Fruit fly (Drosophila melanogaster) whole organism, embryonic: ENCODE measurements around the gene CG14253.

Experiments
- CG10431 ChIP-seq: fragments of 200-800 bp; sonication (Bioruptor generic); optimal IDR thresholded peaks from 3 replicates; lab custom pipeline; 2018; ENCODE audit warnings: missing biosample characterization, mild to moderate bottlenecking, missing genetic modification characterization
- CG10462 ChIP-seq: fragments of 200-800 bp; sonication (Bioruptor generic); optimal IDR thresholded peaks from 2 replicates; lab custom pipeline; 2016; ENCODE audit warnings: missing biosample characterization, missing genetic modification characterization
- CG12942 ChIP-seq: fragments of 200-800 bp; sonication (Bioruptor generic); optimal IDR thresholded peaks from 3 replicates; lab custom pipeline; 2016; ENCODE audit warnings: missing biosample characterization, missing genetic modification characterization
- CoRest ChIP-seq: fragments of 200-800 bp; sonication (Bioruptor generic); optimal IDR thresholded peaks from 3 replicates; lab custom pipeline; 2018; ENCODE audit warnings: missing biosample characterization, mild to moderate bottlenecking, missing genetic modification characterization, moderate library complexity
- az2 ChIP-seq: fragments of 200-800 bp; sonication (Bioruptor generic); optimal IDR thresholded peaks from 3 replicates; lab custom pipeline; 2016; ENCODE audit warnings: missing biosample characterization, missing genetic modification characterization
- fd96Cb ChIP-seq: fragments of 200-800 bp; sonication (Bioruptor generic); optimal IDR thresholded peaks from 2 replicates; lab custom pipeline; 2018; ENCODE audit warnings: missing biosample characterization, mild to moderate bottlenecking, missing genetic modification characterization, moderate library complexity
- pb ChIP-seq: fragments of 200-800 bp; sonication (Bioruptor generic); optimal IDR thresholded peaks from 3 replicates; lab custom pipeline; 2016; ENCODE audit warnings: missing biosample characterization, missing genetic modification characterization
- sim ChIP-seq: fragments of 200-800 bp; sonication (Bioruptor generic); IDR thresholded peaks from 2 replicates; pipeline ENCODE4 v1.3.6; 2022; ENCODE audit warnings: missing biosample characterization, missing genetic modification characterization
- sug ChIP-seq: fragments of 200-800 bp; optimal IDR thresholded peaks from 2 replicates; lab custom pipeline; 2019; ENCODE audit warnings: missing biosample characterization, mild to moderate bottlenecking, missing genetic modification characterization, moderate library complexity

DNA sequence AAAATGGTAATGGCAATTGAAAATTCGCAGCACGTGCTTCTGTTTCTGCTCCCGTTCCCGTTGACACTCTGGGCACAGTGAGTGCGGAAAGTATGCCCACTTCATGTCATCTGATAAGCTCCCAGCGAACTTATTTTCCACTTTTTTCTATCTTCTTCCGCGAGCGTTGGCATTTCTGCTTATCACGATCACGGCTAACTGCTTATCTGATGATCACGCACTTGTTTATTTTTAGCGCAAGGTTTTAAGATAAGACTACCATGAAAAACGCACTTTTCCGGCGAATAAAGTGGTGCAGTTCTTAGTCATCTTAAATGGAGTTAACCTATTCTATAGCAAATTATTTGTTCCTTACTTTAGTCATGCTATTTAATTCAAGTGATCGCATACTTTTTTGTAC is 40.9 kb upstream of the CG14253 start:
- peak; percentile 13 for TF ChIP-seq CG12942 (GFP tag; lab: Kevin White, UChicago)
- no peak for TF ChIP-seq sim (GFP tag; lab: Robert Waterston, UW)
- TF ChIP-seq sug (tag; lab: Kevin White, UChicago), result peak; percentile 69
- TF ChIP-seq az2 (GFP tag; lab: Kevin White, UChicago), result peak; percentile 39
- peak; percentile 70 for TF ChIP-seq CoRest (tag; lab: Kevin White, UChicago)
- peak; percentile 11 for TF ChIP-seq CG10462 (GFP tag; lab: Kevin White, UChicago)
- TF ChIP-seq pb (GFP tag; lab: Kevin White, UChicago), result no peak
- peak; percentile 55 for TF ChIP-seq fd96Cb (tag; lab: Kevin White, UChicago)
- no peak for TF ChIP-seq CG10431 (GFP tag; lab: Kevin White, UChicago)
